Worm (Caenorhabditis elegans) whole organism, early embryonic: ENCODE data around the gene Y53C12A.10.

Source experiments
- B0310.2 ChIP-seq: sonication (generic microtip); optimal IDR thresholded peaks from 2 replicates; lab custom pipeline; 2016; ENCODE audit warnings: mild to moderate bottlenecking, missing genetic modification characterization, missing compliant biosample characterization
- F13C5.2 ChIP-seq: sonication (generic microtip); optimal IDR thresholded peaks from 2 replicates; lab custom pipeline; 2017; ENCODE audit warnings: mild to moderate bottlenecking, missing genetic modification characterization, inconsistent platforms, missing compliant biosample characterization
- aly-1 ChIP-seq: sonication (generic microtip); optimal IDR thresholded peaks from 2 replicates; lab custom pipeline; 2016; ENCODE audit warnings: missing genetic modification characterization, missing compliant biosample characterization
- ama-1 ChIP-seq: fragments of 150-350 bp; optimal IDR thresholded peaks from 2 replicates; lab custom pipeline; 2014
- ceh-13 ChIP-seq: fragments of 200-800 bp; sonication (Bioruptor generic); optimal IDR thresholded peaks from 2 replicates; lab custom pipeline; 2018; ENCODE audit warnings: mild to moderate bottlenecking, missing genetic modification characterization, missing compliant biosample characterization
- ceh-36 ChIP-seq: sonication (generic microtip); optimal IDR thresholded peaks from 2 replicates; lab custom pipeline; 2016; ENCODE audit warnings: missing genetic modification characterization, inconsistent platforms, missing compliant biosample characterization
- ets-7 ChIP-seq: sonication (generic microtip); optimal IDR thresholded peaks from 2 replicates; lab custom pipeline; 2016; ENCODE audit warnings: missing genotype, missing genetic modification characterization, missing compliant biosample characterization
- flt-1 ChIP-seq: fragments of 200-800 bp; sonication (Bioruptor generic); IDR thresholded peaks from 2 replicates; pipeline ENCODE4 v1.3.6; 2022; ENCODE audit warnings: missing genetic modification characterization, missing compliant biosample characterization
- hmbx-1 ChIP-seq: sonication (generic microtip); optimal IDR thresholded peaks from 2 replicates; lab custom pipeline; 2016; ENCODE audit warnings: mild to moderate bottlenecking, missing genetic modification characterization, missing compliant biosample characterization
- hmg-4 ChIP-seq: fragments of 200-800 bp; sonication (Bioruptor generic); optimal IDR thresholded peaks from 2 replicates; lab custom pipeline; 2018; ENCODE audit warnings: mild to moderate bottlenecking, missing genetic modification characterization, missing compliant biosample characterization
- hnd-1 ChIP-seq: sonication (generic microtip); optimal IDR thresholded peaks from 2 replicates; lab custom pipeline; 2016; ENCODE audit warnings: missing genetic modification characterization, missing compliant biosample characterization
- pes-1 ChIP-seq: fragments of 200-800 bp; sonication (Bioruptor generic); IDR thresholded peaks from 2 replicates; pipeline ENCODE4 v1.3.6; 2022; ENCODE audit warnings: missing genetic modification reagents, missing genetic modification characterization, missing compliant biosample characterization
- scrt-1 ChIP-seq: fragments of 200-800 bp; sonication (Bioruptor generic); IDR thresholded peaks from 2 replicates; pipeline ENCODE4 v1.3.6; 2022; ENCODE audit warnings: missing genetic modification characterization, missing compliant biosample characterization
- sea-1 ChIP-seq: fragments of 200-800 bp; sonication (Bioruptor generic); conservative IDR thresholded peaks from 2 replicates; pipeline ENCODE4 v1.3.6; 2022; ENCODE audit warnings: missing genetic modification characterization, missing compliant biosample characterization
- tbx-11 ChIP-seq: fragments of 200-800 bp; sonication (Bioruptor generic); IDR thresholded peaks from 2 replicates; pipeline ENCODE4 v1.3.6; 2022; ENCODE audit warnings: missing genetic modification characterization, missing compliant biosample characterization
- tbx-37 ChIP-seq: fragments of 200-800 bp; sonication (Bioruptor generic); conservative IDR thresholded peaks from 2 replicates; pipeline ENCODE4 v1.3.6; 2022; ENCODE audit warnings: missing genetic modification reagents, missing genetic modification characterization, missing compliant biosample characterization
- tra-4 ChIP-seq: sonication (generic microtip); optimal IDR thresholded peaks from 2 replicates; lab custom pipeline; 2017; ENCODE audit warnings: missing genetic modification characterization, missing compliant biosample characterization

The Y53C12A.10 gene

DNA sequence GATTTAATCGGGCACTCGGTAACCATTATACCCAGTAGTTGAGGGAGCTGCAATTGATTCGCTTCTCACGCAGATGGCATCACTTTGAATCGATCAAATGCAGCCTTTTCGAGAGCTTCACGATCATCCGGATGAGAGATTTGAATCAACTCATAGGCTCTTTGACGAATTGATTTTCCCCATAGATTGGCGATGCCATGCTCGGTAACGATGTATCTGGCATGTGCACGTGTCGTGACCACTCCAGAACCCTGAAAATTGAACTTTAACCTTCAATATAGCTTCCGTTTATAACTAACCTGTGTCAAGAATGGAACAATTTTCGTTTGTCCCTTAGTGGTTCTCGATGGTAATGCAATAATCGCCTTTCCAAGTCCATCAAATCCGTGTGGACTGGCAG is 20.5 kb downstream of the Y53C12A.10 start:
- TF ChIP-seq scrt-1 (no peak), pes-1 (no peak), F13C5.2 (tag; lab: Kevin White, UChicago) (no peak), ets-7 (no peak), ceh-36 (tag; lab: Kevin White, UChicago) (no peak), tbx-37 (GFP tag; lab: Robert Waterston, UW) (no peak), hnd-1 (no peak), ama-1 (lab: Kevin White, UChicago) (no peak), sea-1 (GFP tag; lab: Robert Waterston, UW) (no peak), tbx-11 (GFP tag; lab: Robert Waterston, UW) (no peak), tra-4 (tag; lab: Kevin White, UChicago) (no peak), B0310.2 (tag; lab: Kevin White, UChicago) (no peak), hmg-4 (GFP tag; lab: Kevin White, UChicago) (no peak), ceh-13 (GFP tag; lab: Kevin White, UChicago) (no peak), flt-1 (GFP tag; lab: Robert Waterston, UW) (no peak), hmbx-1 (tag; lab: Kevin White, UChicago) (no peak), aly-1 (tag; lab: Kevin White, UChicago) (no peak)

- TF ChIP-seq hmg-4 (GFP tag; lab: Kevin White, UChicago) (no peak), aly-1 (tag; lab: Kevin White, UChicago) (no peak), tbx-11 (GFP tag; lab: Robert Waterston, UW) (no peak), B0310.2 (tag; lab: Kevin White, UChicago) (no peak), ceh-36 (tag; lab: Kevin White, UChicago) (no peak), tra-4 (tag; lab: Kevin White, UChicago) (no peak), hmbx-1 (tag; lab: Kevin White, UChicago) (no peak), F13C5.2 (tag; lab: Kevin White, UChicago) (no peak), flt-1 (GFP tag; lab: Robert Waterston, UW) (no peak), ama-1 (lab: Kevin White, UChicago) (no peak), hnd-1 (no peak), pes-1 (no peak), tbx-37 (GFP tag; lab: Robert Waterston, UW) (no peak), ceh-13 (GFP tag; lab: Kevin White, UChicago) (no peak), sea-1 (GFP tag; lab: Robert Waterston, UW) (no peak), scrt-1 (no peak), ets-7 (no peak)
Measured at ce11 chrII:9682044-9682443, 22.6 kb downstream of the Y53C12A.10 start.

ce11 chrII:9680493-9680892 is 24.2 kb downstream of the Y53C12A.10 start, which contains the start of gene ZK1320.13:
TSS of gene ZK1320.13 (plus strand) at chrII:9680793.
- TF ChIP-seq hmbx-1 (tag; lab: Kevin White, UChicago) (no peak), ceh-36 (tag; lab: Kevin White, UChicago) (no peak), tbx-11 (GFP tag; lab: Robert Waterston, UW) (no peak), ets-7 (no peak), hnd-1 (no peak), pes-1 (no peak), tra-4 (tag; lab: Kevin White, UChicago) (no peak), hmg-4 (GFP tag; lab: Kevin White, UChicago) (no peak), scrt-1 (no peak), ama-1 (lab: Kevin White, UChicago) (no peak), F13C5.2 (tag; lab: Kevin White, UChicago) (no peak), aly-1 (tag; lab: Kevin White, UChicago) (no peak), sea-1 (GFP tag; lab: Robert Waterston, UW) (no peak), B0310.2 (tag; lab: Kevin White, UChicago) (no peak), tbx-37 (GFP tag; lab: Robert Waterston, UW) (no peak), ceh-13 (GFP tag; lab: Kevin White, UChicago) (no peak), flt-1 (GFP tag; lab: Robert Waterston, UW) (no peak)

- no peak for TF ChIP-seq B0310.2 (tag; lab: Kevin White, UChicago)
- TF ChIP-seq F13C5.2 (tag; lab: Kevin White, UChicago): no peak
- no peak for TF ChIP-seq hnd-1
- no peak for TF ChIP-seq flt-1 (GFP tag; lab: Robert Waterston, UW)
- TF ChIP-seq pes-1: no peak
- TF ChIP-seq hmg-4 (GFP tag; lab: Kevin White, UChicago): no peak
Measured at ce11 chrII:9679842-9680241, 24.8 kb downstream of the Y53C12A.10 start.

DNA sequence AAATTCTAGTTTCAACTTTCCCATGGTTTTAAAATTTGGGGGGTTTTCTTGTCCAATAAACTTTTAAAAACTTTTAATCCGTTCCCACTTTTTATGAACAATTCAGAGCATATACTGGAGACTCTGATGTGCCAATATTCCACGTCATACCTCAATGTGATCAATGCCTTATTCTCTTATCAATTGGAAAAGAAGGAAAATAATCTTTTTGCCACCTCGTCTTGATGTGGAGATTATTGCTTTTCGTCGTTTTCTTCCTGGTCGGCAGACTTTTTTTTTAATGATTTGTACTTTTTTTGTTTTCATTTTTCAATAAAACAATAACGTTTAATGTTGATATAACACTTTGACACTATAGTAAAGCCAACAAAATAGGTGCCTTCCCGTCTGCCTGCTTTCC is 27.2 kb downstream of the Y53C12A.10 start:
- TF ChIP-seq tbx-37 (GFP tag; lab: Robert Waterston, UW) (no peak), sea-1 (GFP tag; lab: Robert Waterston, UW) (no peak), F13C5.2 (tag; lab: Kevin White, UChicago) (no peak), ama-1 (lab: Kevin White, UChicago) (no peak), ceh-36 (tag; lab: Kevin White, UChicago) (no peak), aly-1 (tag; lab: Kevin White, UChicago) (no peak), ets-7 (no peak), tra-4 (tag; lab: Kevin White, UChicago) (no peak), tbx-11 (GFP tag; lab: Robert Waterston, UW) (no peak)

DNA sequence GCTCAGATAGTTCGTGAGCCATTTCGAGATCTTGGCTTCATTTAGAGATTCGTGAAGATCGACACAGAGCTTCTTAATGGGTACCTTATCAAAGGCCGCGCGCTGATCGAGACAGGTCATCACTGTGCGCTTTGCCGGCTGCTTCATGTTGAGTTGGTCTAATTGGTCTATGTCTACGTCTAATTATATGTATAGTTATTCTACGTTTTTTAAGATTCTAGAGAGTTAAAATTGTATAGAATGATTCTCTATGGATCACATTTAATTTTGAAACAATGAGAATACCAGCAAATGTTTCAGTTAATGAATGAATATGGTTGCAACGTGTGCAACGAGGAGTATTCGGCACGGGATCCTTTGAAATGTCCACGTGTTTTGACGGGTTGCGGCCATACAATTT is 30.0 kb downstream of the Y53C12A.10 start, which contains the start of gene arc-1:
TSS of gene arc-1 (plus strand) at position 301 of the 400 bp plus-strand sequence.
- no peak for TF ChIP-seq aly-1 (tag; lab: Kevin White, UChicago)

DNA sequence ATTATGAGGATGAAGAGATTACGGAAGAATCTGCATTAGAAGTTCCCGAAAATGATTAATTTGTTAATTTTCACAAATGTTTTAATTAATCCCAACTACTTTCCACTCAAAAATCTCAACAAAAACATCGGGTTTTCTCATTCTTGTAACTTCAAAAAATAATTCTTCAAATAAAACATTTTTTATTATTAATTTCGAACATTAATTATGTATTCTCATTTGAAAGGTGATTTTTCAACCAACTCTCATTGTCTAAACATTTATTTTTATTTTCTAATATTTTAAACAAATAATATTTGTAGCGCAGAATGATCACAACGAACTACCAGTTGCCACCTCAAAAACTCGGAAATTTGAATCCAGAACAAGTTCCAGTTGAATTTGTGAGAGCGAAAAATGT is 33.3 kb downstream of the Y53C12A.10 start, which contains the start of gene ZK1320.7:
TSS of gene ZK1320.7 (plus strand) at position 301 of the 400 bp plus-strand sequence.
- TF ChIP-seq sea-1 (GFP tag; lab: Robert Waterston, UW): no peak
- TF ChIP-seq aly-1 (tag; lab: Kevin White, UChicago): no peak
- TF ChIP-seq pes-1: no peak
- TF ChIP-seq B0310.2 (tag; lab: Kevin White, UChicago): no peak
